Worm (Caenorhabditis elegans): Measurements from ENCODE around the gene gly-14.

DNA sequence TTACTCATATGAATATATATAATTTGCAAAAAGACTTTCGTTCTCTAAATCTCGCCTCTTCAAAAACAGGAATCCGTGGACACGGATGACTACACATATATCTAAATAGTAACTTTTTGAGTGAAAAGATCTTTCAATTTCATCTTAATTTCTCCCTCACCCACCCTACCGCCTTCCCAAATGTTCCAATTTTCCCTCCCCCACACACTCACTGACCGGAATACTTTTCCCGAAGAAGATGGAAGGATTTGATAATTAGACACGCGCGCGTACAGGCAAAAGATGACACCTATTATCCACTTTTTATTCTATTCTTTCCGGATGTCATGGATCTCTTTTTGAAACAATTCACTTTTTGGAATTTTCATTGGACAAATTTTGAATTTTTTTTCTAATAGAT, 12.1 kb downstream of the gly-14 start:
- no peak for TF ChIP-seq ceh-16 (tag; optimal IDR thresholded peaks at IDR 0.05)
- no peak for TF ChIP-seq nhr-28 (tag; optimal IDR thresholded peaks at IDR 0.05)
- no peak for TF ChIP-seq egl-5 (tag; optimal IDR thresholded peaks at IDR 0.05)
- TF ChIP-seq nhr-237 (tag; optimal IDR thresholded peaks at IDR 0.05): no peak
- TF ChIP-seq pha-4 (tag; optimal IDR thresholded peaks at IDR 0.05): no peak
- no peak for TF ChIP-seq egl-27 (tag; optimal IDR thresholded peaks at IDR 0.05)
- no peak for TF ChIP-seq elt-2 (tag; optimal IDR thresholded peaks at IDR 0.05)
- no peak for TF ChIP-seq fos-1 (tag; optimal IDR thresholded peaks at IDR 0.05)
- TF ChIP-seq nhr-12 (tag; optimal IDR thresholded peaks at IDR 0.05): no peak
